Fruit fly (Drosophila melanogaster) whole organism, embryonic: ENCODE results near the gene Fpgs1.

Source experiments
- Ada2b ChIP-seq: fragments of 200-800 bp; sonication (Bioruptor generic); IDR thresholded peaks from 2 replicates; pipeline ENCODE4 v1.3.6; 2022; ENCODE audit warnings: missing biosample characterization, missing genetic modification characterization
- Blimp-1 ChIP-seq: fragments of 200-800 bp; sonication (Bioruptor generic); optimal IDR thresholded peaks from 3 replicates; lab custom pipeline; 2018; ENCODE audit warnings: missing biosample characterization, missing genetic modification characterization, mild to moderate bottlenecking, moderate library complexity, missing genetic modification reagents
- CG10321 ChIP-seq: fragments of 200-800 bp; sonication (Bioruptor generic); IDR thresholded peaks from 2 replicates; pipeline ENCODE4 v1.3.6; 2022; ENCODE audit warnings: missing biosample characterization, missing genetic modification characterization
- CG10462 ChIP-seq: fragments of 200-800 bp; sonication (Bioruptor generic); optimal IDR thresholded peaks from 2 replicates; lab custom pipeline; 2016; ENCODE audit warnings: missing biosample characterization, missing genetic modification characterization
- CG12236 ChIP-seq: fragments of 200-800 bp; sonication (Bioruptor generic); optimal IDR thresholded peaks from 2 replicates; lab custom pipeline; 2016; ENCODE audit warnings: missing biosample characterization, missing genetic modification characterization
- CG12769 ChIP-seq: fragments of 200-800 bp; sonication (Bioruptor generic); optimal IDR thresholded peaks from 2 replicates; lab custom pipeline; 2019; ENCODE audit warnings: missing biosample characterization, mild to moderate bottlenecking, missing genetic modification characterization, moderate library complexity
- CG13424 ChIP-seq: fragments of 200-800 bp; sonication (Bioruptor generic); optimal IDR thresholded peaks from 2 replicates; lab custom pipeline; 2019; ENCODE audit warnings: missing biosample characterization, mild to moderate bottlenecking, missing genetic modification characterization, moderate library complexity
- CG14050 ChIP-seq: fragments of 200-800 bp; sonication (Bioruptor generic); IDR thresholded peaks from 3 replicates; pipeline ENCODE4 v1.3.6; 2022; ENCODE audit warnings: missing biosample characterization, missing genetic modification characterization
- CG15269 ChIP-seq: fragments of 200-800 bp; sonication (Bioruptor generic); optimal IDR thresholded peaks from 2 replicates; lab custom pipeline; 2018; ENCODE audit warnings: missing biosample characterization, mild to moderate bottlenecking, missing genetic modification characterization, moderate library complexity
- CG15601 ChIP-seq: fragments of 200-800 bp; sonication (Bioruptor generic); optimal IDR thresholded peaks from 3 replicates; lab custom pipeline; 2019; ENCODE audit warnings: missing biosample characterization, mild to moderate bottlenecking, missing genetic modification characterization, moderate library complexity
- CG17359 ChIP-seq: fragments of 200-800 bp; sonication (Bioruptor generic); optimal IDR thresholded peaks from 3 replicates; lab custom pipeline; 2018; ENCODE audit warnings: missing biosample characterization, mild to moderate bottlenecking, missing genetic modification characterization, moderate library complexity
- CG18262 ChIP-seq: fragments of 200-800 bp; optimal IDR thresholded peaks from 3 replicates; lab custom pipeline; 2019; ENCODE audit warnings: missing biosample characterization, mild to moderate bottlenecking, missing genetic modification characterization, moderate library complexity
- CG18619 ChIP-seq: fragments of 200-800 bp; sonication (Bioruptor generic); optimal IDR thresholded peaks from 3 replicates; lab custom pipeline; 2017; ENCODE audit warnings: missing biosample characterization, mild to moderate bottlenecking, missing genetic modification characterization
- CG2116 ChIP-seq: fragments of 200-800 bp; sonication (Bioruptor generic); optimal IDR thresholded peaks from 3 replicates; lab custom pipeline; 2018; ENCODE audit warnings: missing biosample characterization, mild to moderate bottlenecking, missing genetic modification characterization
- CG2202 ChIP-seq: fragments of 200-800 bp; sonication (Bioruptor generic); optimal IDR thresholded peaks from 2 replicates; lab custom pipeline; 2018; ENCODE audit warnings: missing biosample characterization, mild to moderate bottlenecking, missing genetic modification characterization
- CG30403 ChIP-seq: fragments of 200-800 bp; sonication (Bioruptor generic); optimal IDR thresholded peaks from 3 replicates; lab custom pipeline; 2016; ENCODE audit warnings: missing biosample characterization, missing genetic modification characterization
- CG32772 ChIP-seq: fragments of 200-800 bp; sonication (Bioruptor generic); IDR thresholded peaks from 2 replicates; pipeline ENCODE4 v1.3.6; 2022; ENCODE audit warnings: missing biosample characterization, missing genetic modification characterization
- CG3838 ChIP-seq: fragments of 200-800 bp; sonication (Bioruptor generic); optimal IDR thresholded peaks from 3 replicates; lab custom pipeline; 2016; ENCODE audit warnings: missing biosample characterization, missing genetic modification characterization
- CG7963 ChIP-seq: fragments of 200-800 bp; sonication (Bioruptor generic); IDR thresholded peaks from 3 replicates; pipeline ENCODE4 v1.3.6; 2022; ENCODE audit warnings: missing biosample characterization, missing genetic modification characterization; ENCODE audit not compliant: partially characterized antibody
- CG7987 ChIP-seq: fragments of 200-800 bp; sonication (Bioruptor generic); optimal IDR thresholded peaks from 2 replicates; lab custom pipeline; 2018; ENCODE audit warnings: missing biosample characterization, mild to moderate bottlenecking, missing genetic modification characterization, moderate library complexity
- CG8478 ChIP-seq: fragments of >200 bp; optimal IDR thresholded peaks from 2 replicates; lab custom pipeline; 2018
- CG9609 ChIP-seq: fragments of 200-800 bp; sonication (Bioruptor generic); optimal IDR thresholded peaks from 3 replicates; lab custom pipeline; 2016; ENCODE audit warnings: missing biosample characterization, missing genetic modification characterization
- CG9817 ChIP-seq: fragments of 200-800 bp; sonication (Bioruptor generic); optimal IDR thresholded peaks from 2 replicates; lab custom pipeline; 2018; ENCODE audit warnings: missing biosample characterization, mild to moderate bottlenecking, missing genetic modification characterization, moderate library complexity
- CG9876 ChIP-seq: fragments of 200-800 bp; sonication (Bioruptor generic); optimal IDR thresholded peaks from 2 replicates; lab custom pipeline; 2016; ENCODE audit warnings: missing biosample characterization, missing genetic modification characterization
- Dbx ChIP-seq: fragments of 200-800 bp; sonication (Bioruptor generic); IDR thresholded peaks from 3 replicates; pipeline ENCODE4 v1.3.6; 2022; ENCODE audit warnings: missing biosample characterization, missing genetic modification characterization
- Dfd ChIP-seq, 2 experiments: fragments of >200 bp; optimal IDR thresholded peaks; 2 replicates each; lab custom pipeline; 2017; ENCODE audit warnings: missing biosample characterization in 2 of 2, missing genetic modification characterization in 2 of 2
- Dll ChIP-seq: fragments of 200-800 bp; sonication (Bioruptor generic); IDR thresholded peaks from 4 replicates; pipeline ENCODE4 v1.3.6; 2022; ENCODE audit warnings: missing biosample characterization, missing genetic modification characterization; ENCODE audit not compliant: partially characterized antibody
- Dref ChIP-seq: fragments of 200-800 bp; sonication (Bioruptor generic); IDR thresholded peaks from 2 replicates; pipeline ENCODE4 v1.3.6; 2022; ENCODE audit warnings: missing biosample characterization, missing genetic modification characterization
- E2f2 ChIP-seq: fragments of 200-800 bp; sonication (Bioruptor generic); IDR thresholded peaks from 2 replicates; pipeline ENCODE4 v1.3.6; 2022; ENCODE audit warnings: missing biosample characterization, missing genetic modification characterization
- Hand ChIP-seq: fragments of 200-800 bp; sonication (Bioruptor generic); optimal IDR thresholded peaks from 2 replicates; lab custom pipeline; 2017; ENCODE audit warnings: mild to moderate bottlenecking, missing biosample characterization, missing genetic modification reagents, missing genetic modification characterization
- NC2α ChIP-seq: fragments of 200-800 bp; sonication (Bioruptor generic); optimal IDR thresholded peaks from 2 replicates; lab custom pipeline; 2016; ENCODE audit warnings: missing biosample characterization, missing genetic modification characterization
- Nf-YC ChIP-seq: fragments of 200-800 bp; optimal IDR thresholded peaks from 3 replicates; lab custom pipeline; 2019; ENCODE audit warnings: missing biosample characterization, mild to moderate bottlenecking, missing genetic modification characterization, moderate library complexity
- NfI ChIP-seq: fragments of 200-800 bp; sonication (Bioruptor generic); optimal IDR thresholded peaks from 3 replicates; lab custom pipeline; 2018; ENCODE audit warnings: missing biosample characterization, mild to moderate bottlenecking, missing genetic modification characterization, moderate library complexity
- Pdp1 ChIP-seq, 2 experiments: fragments of 200-800 bp; sonication (Bioruptor generic); optimal IDR thresholded peaks; 3 replicates each; lab custom pipeline; 2016; ENCODE audit warnings: missing biosample characterization in 2 of 2, missing genetic modification characterization in 2 of 2, mild to moderate bottlenecking in 1 of 2, moderate library complexity in 1 of 2
- Rx ChIP-seq: fragments of 200-800 bp; sonication (Bioruptor generic); IDR thresholded peaks from 2 replicates; pipeline ENCODE4 v1.3.6; 2022; ENCODE audit warnings: missing biosample characterization, missing genetic modification characterization
- Usf ChIP-seq: fragments of 200-800 bp; sonication (Bioruptor generic); optimal IDR thresholded peaks from 2 replicates; lab custom pipeline; 2017; ENCODE audit warnings: missing genotype, missing biosample characterization, missing genetic modification characterization
- bcd ChIP-seq: fragments of 200-800 bp; sonication (Bioruptor generic); optimal IDR thresholded peaks from 2 replicates; lab custom pipeline; 2017; ENCODE audit warnings: missing biosample characterization, mild to moderate bottlenecking, missing genetic modification characterization
- crol ChIP-seq: fragments of 200-800 bp; sonication (Bioruptor generic); IDR thresholded peaks from 2 replicates; pipeline ENCODE4 v1.3.6; 2022; ENCODE audit warnings: missing biosample characterization, missing genetic modification characterization
- crp ChIP-seq, 2 experiments: fragments of 200-800 bp; sonication (Bioruptor generic); optimal IDR thresholded peaks; 2 replicates in 1 of 2; 3 replicates in 1 of 2; lab custom pipeline; 2017; ENCODE audit warnings: missing biosample characterization in 2 of 2, missing genetic modification characterization in 2 of 2, mild to moderate bottlenecking in 1 of 2, moderate library complexity in 1 of 2
- cwo ChIP-seq: fragments of 200-800 bp; sonication (Bioruptor generic); optimal IDR thresholded peaks from 3 replicates; lab custom pipeline; 2017; ENCODE audit warnings: missing biosample characterization, missing genetic modification characterization, mild to moderate bottlenecking, moderate library complexity, missing genetic modification reagents
- gcm ChIP-seq: fragments of 200-800 bp; sonication (Bioruptor generic); optimal IDR thresholded peaks from 2 replicates; lab custom pipeline; 2019; ENCODE audit warnings: missing biosample characterization, mild to moderate bottlenecking, missing genetic modification characterization, moderate library complexity
- gfzf ChIP-seq: fragments of 200-800 bp; sonication (Bioruptor generic); optimal IDR thresholded peaks from 2 replicates; lab custom pipeline; 2016; ENCODE audit warnings: missing biosample characterization, mild to moderate bottlenecking, missing genetic modification characterization, moderate library complexity
- gsb-n ChIP-seq: fragments of 200-800 bp; sonication (Bioruptor generic); optimal IDR thresholded peaks from 3 replicates; lab custom pipeline; 2018; ENCODE audit warnings: missing biosample characterization, mild to moderate bottlenecking, missing genetic modification characterization
- ham ChIP-seq: fragments of 200-800 bp; sonication (Bioruptor generic); IDR thresholded peaks from 2 replicates; pipeline ENCODE4 v1.3.6; 2022; ENCODE audit warnings: missing biosample characterization, missing genetic modification characterization
- hb ChIP-seq: fragments of 200-800 bp; sonication (Bioruptor generic); IDR thresholded peaks from 3 replicates; pipeline ENCODE4 v1.3.6; 2022; ENCODE audit warnings: missing biosample characterization, missing genetic modification characterization; ENCODE audit not compliant: partially characterized antibody
- sens ChIP-seq: fragments of 200-800 bp; sonication (Bioruptor generic); peaks from one replicate; lab custom pipeline; 2016; ENCODE audit warnings: missing biosample characterization, missing genetic modification characterization
- sens-2 ChIP-seq: fragments of 200-800 bp; sonication (Bioruptor generic); IDR thresholded peaks from 2 replicates; pipeline ENCODE4 v1.3.6; 2022; ENCODE audit warnings: missing biosample characterization, missing genetic modification characterization
- shn ChIP-seq: fragments of 200-800 bp; sonication (Bioruptor generic); optimal IDR thresholded peaks from 3 replicates; lab custom pipeline; 2016; ENCODE audit warnings: missing biosample characterization, missing genetic modification characterization
- vfl ChIP-seq: fragments of 200-800 bp; sonication (Bioruptor generic); optimal IDR thresholded peaks from 2 replicates; lab custom pipeline; 2016; ENCODE audit warnings: missing biosample characterization, missing genetic modification characterization

The Fpgs1 gene

dm6 chrX:12591223-12592120 lies 20.2 kb upstream of the Fpgs1 start (continued):
- no peak for TF ChIP-seq CG2116
- TF ChIP-seq CG12236 (GFP tag; lab: Kevin White, UChicago): peak; percentile 23
- TF ChIP-seq ham (GFP tag; lab: Robert Waterston, UW): no peak
- TF ChIP-seq shn (GFP tag; lab: Kevin White, UChicago): peak; percentile 53
- TF ChIP-seq vfl: no peak
- TF ChIP-seq CG7987: no peak
- no peak for TF ChIP-seq CG9817
- no peak for TF ChIP-seq gfzf (GFP tag; lab: Kevin White, UChicago)
- no peak for TF ChIP-seq CG32772 (GFP tag; lab: Robert Waterston, UW)
- peak; percentile 68 for TF ChIP-seq CG18262 (tag; lab: Kevin White, UChicago)
- TF ChIP-seq crol (GFP tag; lab: Robert Waterston, UW): no peak
- TF ChIP-seq NfI (GFP tag; lab: Kevin White, UChicago): peak; percentile 16
- TF ChIP-seq CG9876 (GFP tag; lab: Kevin White, UChicago): no peak
- TF ChIP-seq CG17359 (tag; lab: Kevin White, UChicago): no peak
- TF ChIP-seq Dref (GFP tag; lab: Robert Waterston, UW): no peak
- TF ChIP-seq CG13424 (tag; lab: Kevin White, UChicago): peak; percentile 54
- TF ChIP-seq Blimp-1 (GFP tag; lab: Kevin White, UChicago): peak; percentile 33
- TF ChIP-seq Dbx (GFP tag; lab: Robert Waterston, UW): no peak
- TF ChIP-seq CG14050 (GFP tag; lab: Robert Waterston, UW): no peak
- no peak for TF ChIP-seq Ada2b (GFP tag; lab: Robert Waterston, UW)
- peak; percentile 93 for TF ChIP-seq sens (GFP tag; lab: Kevin White, UChicago)
- no peak; the same call in 1 of the 2 replicates for TF ChIP-seq E2f2 (GFP tag; lab: Robert Waterston, UW)
- TF ChIP-seq CG9609: peak; percentile 64
- no peak for TF ChIP-seq Dll (GFP tag; lab: Robert Waterston, UW)
- peak; percentile 18 for TF ChIP-seq Usf (GFP tag; lab: Kevin White, UChicago)
- peak; percentile 32 for TF ChIP-seq bcd (GFP tag; lab: Kevin White, UChicago)
- TF ChIP-seq CG2202: no peak
- TF ChIP-seq CG10462 (GFP tag; lab: Kevin White, UChicago): peak; percentile 21
- TF ChIP-seq Nf-YC (tag; lab: Kevin White, UChicago): peak; percentile 56
- TF ChIP-seq CG15269: peak; percentile 57
- no peak for TF ChIP-seq Rx (GFP tag; lab: Robert Waterston, UW)
- TF ChIP-seq crp (GFP tag; optimal IDR thresholded peaks at IDR 0.05; lab: Kevin White, UChicago): no peak
- TF ChIP-seq gsb-n (tag; lab: Kevin White, UChicago): peak; percentile 35
- TF ChIP-seq gcm (GFP tag; lab: Kevin White, UChicago): peak; percentile 41
- TF ChIP-seq CG30403 (GFP tag; lab: Kevin White, UChicago): peak; percentile 70
- peak in 1 of 2 experiments; percentile 56 for TF ChIP-seq Pdp1 (GFP tag; optimal IDR thresholded peaks at IDR 0.05; lab: Kevin White, UChicago)
- no peak for TF ChIP-seq Hand (GFP tag; lab: Kevin White, UChicago)
- TF ChIP-seq sens-2 (GFP tag; lab: Robert Waterston, UW): no peak
- TF ChIP-seq CG3838 (GFP tag; lab: Kevin White, UChicago): no peak
- TF ChIP-seq CG18619 (GFP tag; lab: Kevin White, UChicago): peak; percentile 45
- no peak for TF ChIP-seq CG7963
- TF ChIP-seq NC2α (GFP tag; lab: Kevin White, UChicago): no peak
- peak; percentile 62 for TF ChIP-seq CG12769
- TF ChIP-seq CG15601 (tag; lab: Kevin White, UChicago): no peak
- TF ChIP-seq CG8478 (lab: Kevin White, UChicago): peak; percentile 82
- peak; percentile 53 for TF ChIP-seq cwo (GFP tag; lab: Kevin White, UChicago)
- no peak for TF ChIP-seq hb (GFP tag; lab: Robert Waterston, UW)
- TF ChIP-seq CG10321: no peak
- no peak for TF ChIP-seq Dfd (GFP tag; optimal IDR thresholded peaks at IDR 0.05; lab: Kevin White, UChicago)
